Fruit fly (Drosophila melanogaster) whole organism, embryonic: ENCODE measurements around the gene Trf5.

ENCODE experiments used
- Atf-2 ChIP-seq: fragments of 200-800 bp; sonication (Bioruptor generic); optimal IDR thresholded peaks from 2 replicates; lab custom pipeline; 2016; ENCODE audit warnings: missing biosample characterization, missing genetic modification characterization
- B-H1 ChIP-seq: fragments of 200-800 bp; sonication (Bioruptor generic); IDR thresholded peaks from 3 replicates; pipeline ENCODE4 v1.3.6; 2022; ENCODE audit warnings: missing biosample characterization, missing genetic modification characterization
- Bgb ChIP-seq: fragments of 200-800 bp; sonication (Bioruptor generic); IDR thresholded peaks from 2 replicates; pipeline ENCODE4 v1.3.6; 2022; ENCODE audit warnings: missing biosample characterization, missing genetic modification characterization; ENCODE audit not compliant: partially characterized antibody
- CG12299 ChIP-seq: fragments of 200-800 bp; sonication (Bioruptor generic); optimal IDR thresholded peaks from 2 replicates; lab custom pipeline; 2018; ENCODE audit warnings: missing biosample characterization, mild to moderate bottlenecking, missing genetic modification characterization
- CG12744 ChIP-seq: fragments of 200-800 bp; sonication (Bioruptor generic); optimal IDR thresholded peaks from 2 replicates; lab custom pipeline; 2016; ENCODE audit warnings: missing biosample characterization, missing genetic modification characterization
- CG13894 ChIP-seq: fragments of 200-800 bp; sonication (Bioruptor generic); optimal IDR thresholded peaks from 3 replicates; lab custom pipeline; 2018; ENCODE audit warnings: missing biosample characterization, mild to moderate bottlenecking, missing genetic modification characterization, moderate library complexity
- CG14441 ChIP-seq: fragments of 200-800 bp; sonication (Bioruptor generic); IDR thresholded peaks from 2 replicates; pipeline ENCODE4 v1.3.6; 2022; ENCODE audit warnings: missing biosample characterization, missing genetic modification characterization
- CG1529 ChIP-seq: fragments of 200-800 bp; sonication (Bioruptor generic); optimal IDR thresholded peaks from 3 replicates; lab custom pipeline; 2018; ENCODE audit warnings: missing biosample characterization, missing genetic modification characterization
- CG1603 ChIP-seq: fragments of 200-800 bp; sonication (Bioruptor generic); optimal IDR thresholded peaks from 2 replicates; lab custom pipeline; 2019; ENCODE audit warnings: missing biosample characterization, mild to moderate bottlenecking, missing genetic modification characterization, moderate library complexity
- CG18262 ChIP-seq: fragments of 200-800 bp; optimal IDR thresholded peaks from 3 replicates; lab custom pipeline; 2019; ENCODE audit warnings: missing biosample characterization, mild to moderate bottlenecking, missing genetic modification characterization, moderate library complexity
- CG31365 ChIP-seq: fragments of 200-800 bp; sonication (Bioruptor generic); optimal IDR thresholded peaks from 2 replicates; lab custom pipeline; 2018; ENCODE audit warnings: missing biosample characterization, mild to moderate bottlenecking, missing genetic modification characterization
- CG33557 ChIP-seq: fragments of 200-800 bp; sonication (Bioruptor generic); optimal IDR thresholded peaks from 2 replicates; lab custom pipeline; 2019; ENCODE audit warnings: missing biosample characterization, mild to moderate bottlenecking, missing genetic modification characterization, moderate library complexity
- CG42726 ChIP-seq: fragments of 200-800 bp; sonication (Bioruptor generic); IDR thresholded peaks from 2 replicates; pipeline ENCODE4 v1.3.6; 2022; ENCODE audit warnings: missing biosample characterization, missing genetic modification characterization; ENCODE audit not compliant: partially characterized antibody
- CG4404 ChIP-seq: fragments of 200-800 bp; sonication (Bioruptor generic); IDR thresholded peaks from 2 replicates; pipeline ENCODE4 v1.3.6; 2022; ENCODE audit warnings: missing biosample characterization, missing genetic modification characterization
- CG4424 ChIP-seq: fragments of 200-800 bp; sonication (Bioruptor generic); optimal IDR thresholded peaks from 3 replicates; lab custom pipeline; 2016; ENCODE audit warnings: missing biosample characterization, missing genetic modification characterization
- CG4854 ChIP-seq: fragments of 200-800 bp; sonication (Bioruptor generic); optimal IDR thresholded peaks from 2 replicates; lab custom pipeline; 2016; ENCODE audit warnings: missing biosample characterization, missing genetic modification characterization, inconsistent platforms
- CG6175 ChIP-seq: fragments of 200-800 bp; sonication (Bioruptor generic); IDR thresholded peaks from 3 replicates; pipeline ENCODE4 v1.3.6; 2022; ENCODE audit warnings: missing biosample characterization, missing genetic modification characterization
- CG6272 ChIP-seq: fragments of 200-800 bp; sonication (Bioruptor generic); IDR thresholded peaks from 2 replicates; pipeline ENCODE4 v1.3.6; 2022; ENCODE audit warnings: missing biosample characterization, missing genetic modification characterization
- CG7839 ChIP-seq: fragments of 200-800 bp; sonication (Bioruptor generic); optimal IDR thresholded peaks from 3 replicates; lab custom pipeline; 2018; ENCODE audit warnings: missing biosample characterization, mild to moderate bottlenecking, missing genetic modification characterization, moderate library complexity
- CG7963 ChIP-seq: fragments of 200-800 bp; sonication (Bioruptor generic); IDR thresholded peaks from 3 replicates; pipeline ENCODE4 v1.3.6; 2022; ENCODE audit warnings: missing biosample characterization, missing genetic modification characterization; ENCODE audit not compliant: partially characterized antibody
- CG9797 ChIP-seq: fragments of 200-800 bp; sonication (Bioruptor generic); optimal IDR thresholded peaks from 3 replicates; lab custom pipeline; 2018; ENCODE audit warnings: missing biosample characterization, mild to moderate bottlenecking, missing genetic modification characterization
- D19A ChIP-seq: fragments of 200-800 bp; optimal IDR thresholded peaks from 3 replicates; lab custom pipeline; 2019; ENCODE audit warnings: missing biosample characterization, mild to moderate bottlenecking, missing genetic modification characterization, moderate library complexity
- Dad ChIP-seq: fragments of 200-800 bp; sonication (Bioruptor generic); optimal IDR thresholded peaks from 3 replicates; lab custom pipeline; 2016; ENCODE audit warnings: missing biosample characterization, missing genetic modification characterization
- Dbx ChIP-seq: fragments of 200-800 bp; sonication (Bioruptor generic); IDR thresholded peaks from 3 replicates; pipeline ENCODE4 v1.3.6; 2022; ENCODE audit warnings: missing biosample characterization, missing genetic modification characterization
- Dll ChIP-seq: fragments of 200-800 bp; sonication (Bioruptor generic); IDR thresholded peaks from 4 replicates; pipeline ENCODE4 v1.3.6; 2022; ENCODE audit warnings: missing biosample characterization, missing genetic modification characterization; ENCODE audit not compliant: partially characterized antibody
- Doc2 ChIP-seq: fragments of 200-800 bp; sonication (Bioruptor generic); IDR thresholded peaks from 2 replicates; pipeline ENCODE4 v1.3.6; 2022; ENCODE audit warnings: missing biosample characterization, missing genetic modification characterization
- Dp ChIP-seq: fragments of 200-800 bp; sonication (Bioruptor generic); optimal IDR thresholded peaks from 2 replicates; lab custom pipeline; 2018; ENCODE audit warnings: missing biosample characterization, mild to moderate bottlenecking, missing genetic modification characterization, moderate library complexity
- Ets65A ChIP-seq: fragments of 200-800 bp; sonication (Bioruptor generic); peaks from one replicate; lab custom pipeline; 2016; ENCODE audit warnings: missing biosample characterization, missing genetic modification characterization
- Ets97D ChIP-seq: fragments of 200-800 bp; sonication (Bioruptor generic); optimal IDR thresholded peaks from 3 replicates; lab custom pipeline; 2016; ENCODE audit warnings: missing biosample characterization, missing genetic modification characterization
- MESR4 ChIP-seq: fragments of 200-800 bp; sonication (Bioruptor generic); optimal IDR thresholded peaks from 2 replicates; lab custom pipeline; 2018; ENCODE audit warnings: missing biosample characterization, mild to moderate bottlenecking, missing genetic modification characterization, moderate library complexity
- NFAT ChIP-seq: fragments of 200-800 bp; sonication (Bioruptor generic); IDR thresholded peaks from 2 replicates; pipeline ENCODE4 v1.3.6; 2022; ENCODE audit warnings: missing biosample characterization, missing genetic modification characterization
- Rfx ChIP-seq: fragments of 200-800 bp; sonication (Bioruptor generic); IDR thresholded peaks from 2 replicates; pipeline ENCODE4 v1.3.6; 2022; ENCODE audit warnings: missing biosample characterization, missing genetic modification characterization
- bcd ChIP-seq: fragments of 200-800 bp; sonication (Bioruptor generic); optimal IDR thresholded peaks from 2 replicates; lab custom pipeline; 2017; ENCODE audit warnings: missing biosample characterization, mild to moderate bottlenecking, missing genetic modification characterization
- chinmo ChIP-seq: fragments of 200-800 bp; sonication (Bioruptor generic); IDR thresholded peaks from 4 replicates; pipeline ENCODE4 v1.3.6; 2022; ENCODE audit warnings: missing biosample characterization, missing genetic modification characterization; ENCODE audit not compliant: partially characterized antibody
- ci ChIP-seq: fragments of 200-800 bp; sonication (Bioruptor generic); IDR thresholded peaks from 3 replicates; pipeline ENCODE4 v1.3.6; 2022; ENCODE audit warnings: missing biosample characterization, missing genetic modification characterization
- crol ChIP-seq: fragments of 200-800 bp; sonication (Bioruptor generic); IDR thresholded peaks from 2 replicates; pipeline ENCODE4 v1.3.6; 2022; ENCODE audit warnings: missing biosample characterization, missing genetic modification characterization
- crp ChIP-seq, 2 experiments: fragments of 200-800 bp; sonication (Bioruptor generic); optimal IDR thresholded peaks; 2 replicates in 1 of 2; 3 replicates in 1 of 2; lab custom pipeline; 2017; ENCODE audit warnings: missing biosample characterization in 2 of 2, missing genetic modification characterization in 2 of 2, mild to moderate bottlenecking in 1 of 2, moderate library complexity in 1 of 2
- hbn ChIP-seq: fragments of 200-800 bp; sonication (Bioruptor generic); IDR thresholded peaks from 2 replicates; pipeline ENCODE4 v1.3.6; 2022; ENCODE audit warnings: missing biosample characterization, missing genetic modification characterization; ENCODE audit not compliant: partially characterized antibody
- kay ChIP-seq: fragments of 200-800 bp; sonication (Bioruptor generic); optimal IDR thresholded peaks from 2 replicates; lab custom pipeline; 2016; ENCODE audit warnings: missing biosample characterization, missing genetic modification characterization
- lbe ChIP-seq: fragments of 200-800 bp; sonication (Bioruptor generic); optimal IDR thresholded peaks from 2 replicates; lab custom pipeline; 2016; ENCODE audit warnings: missing biosample characterization, mild to moderate bottlenecking, missing genetic modification characterization
- mirr ChIP-seq: fragments of 200-800 bp; sonication (Bioruptor generic); optimal IDR thresholded peaks from 3 replicates; lab custom pipeline; 2018; ENCODE audit warnings: missing biosample characterization, mild to moderate bottlenecking, missing genetic modification characterization
- row ChIP-seq: fragments of 200-800 bp; sonication (Bioruptor generic); IDR thresholded peaks from 3 replicates; pipeline ENCODE4 v1.3.6; 2022; ENCODE audit warnings: missing biosample characterization, missing genetic modification characterization
- sd ChIP-seq: fragments of 200-800 bp; sonication (Bioruptor generic); optimal IDR thresholded peaks from 3 replicates; lab custom pipeline; 2018; ENCODE audit warnings: missing biosample characterization, mild to moderate bottlenecking, missing genetic modification characterization, moderate library complexity
- sens-2 ChIP-seq: fragments of 200-800 bp; sonication (Bioruptor generic); IDR thresholded peaks from 2 replicates; pipeline ENCODE4 v1.3.6; 2022; ENCODE audit warnings: missing biosample characterization, missing genetic modification characterization
- sr ChIP-seq: fragments of 200-800 bp; sonication (Bioruptor generic); IDR thresholded peaks from 3 replicates; pipeline ENCODE4 v1.3.6; 2022; ENCODE audit warnings: missing biosample characterization, missing genetic modification characterization
- ssp ChIP-seq: fragments of 200-800 bp; sonication (Bioruptor generic); IDR thresholded peaks from 2 replicates; pipeline ENCODE4 v1.3.6; 2022; ENCODE audit warnings: missing biosample characterization, missing genetic modification characterization
- trh ChIP-seq: fragments of 200-800 bp; sonication (Bioruptor generic); optimal IDR thresholded peaks from 2 replicates; lab custom pipeline; 2016; ENCODE audit warnings: missing biosample characterization, missing genetic modification characterization
- tup ChIP-seq: fragments of 200-800 bp; sonication (Bioruptor generic); optimal IDR thresholded peaks from 2 replicates; lab custom pipeline; 2016; ENCODE audit warnings: missing biosample characterization, mild to moderate bottlenecking, missing genetic modification characterization, moderate library complexity
- z ChIP-seq: fragments of 200-800 bp; sonication (Bioruptor generic); IDR thresholded peaks from 3 replicates; pipeline ENCODE4 v1.3.6; 2022; ENCODE audit warnings: missing biosample characterization, missing genetic modification characterization

Trf5 gene

DNA sequence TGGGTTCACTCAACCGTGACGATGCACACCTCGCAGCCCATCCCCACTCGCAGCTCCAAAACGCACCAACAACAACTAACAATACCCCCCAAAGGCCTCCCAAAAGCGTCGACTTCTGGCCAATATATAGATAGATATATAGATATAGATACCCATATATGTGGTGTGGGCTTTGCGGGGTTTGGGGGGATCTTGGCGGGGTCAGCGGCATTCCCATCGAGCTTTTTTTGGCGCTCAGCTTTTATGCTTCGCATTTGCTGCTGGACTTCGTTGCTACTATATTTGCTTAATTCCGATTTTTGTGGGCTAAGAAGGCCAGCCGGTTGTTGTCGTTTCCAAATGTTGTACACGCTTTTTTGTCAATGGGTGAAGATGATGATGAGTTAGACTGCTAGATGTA is 31.1 kb upstream of the Trf5 start (continued):
- peak; percentile 97 for TF ChIP-seq CG13894
- no peak for TF ChIP-seq hbn (GFP tag; lab: Robert Waterston, UW)
- no peak for TF ChIP-seq CG4424
- TF ChIP-seq Ets65A (GFP tag; lab: Kevin White, UChicago), result no peak
- TF ChIP-seq CG4404 (GFP tag; lab: Robert Waterston, UW), result no peak
- TF ChIP-seq crol (GFP tag; lab: Robert Waterston, UW), result peak; percentile 69
- no peak for TF ChIP-seq Ets97D
- TF ChIP-seq CG12299 (tag; lab: Kevin White, UChicago), result no peak
- 0 out of 3 replicates have a peak, but pooled peaks have one; percentile 10 for TF ChIP-seq CG7963 (GFP tag; lab: Robert Waterston, UW)
- no peak for TF ChIP-seq sens-2
- no peak for TF ChIP-seq tup (GFP tag; lab: Kevin White, UChicago)
- no peak for TF ChIP-seq Doc2
- TF ChIP-seq ci (GFP tag; lab: Robert Waterston, UW), result 0 out of 3 replicates have a peak, but pooled peaks have one; percentile 33
- no peak for TF ChIP-seq ssp (GFP tag; lab: Robert Waterston, UW)
- TF ChIP-seq CG33557 (GFP tag; lab: Kevin White, UChicago), result no peak
- no peak for TF ChIP-seq CG4854 (GFP tag; lab: Kevin White, UChicago)
- no peak for TF ChIP-seq CG42726 (GFP tag; lab: Robert Waterston, UW)
- TF ChIP-seq sd (tag; lab: Kevin White, UChicago), result peak; percentile 92
- TF ChIP-seq CG6175 (GFP tag; lab: Robert Waterston, UW), result 0 out of 3 replicates have a peak, but pooled peaks have one; percentile 32
- TF ChIP-seq B-H1 (GFP tag; lab: Robert Waterston, UW), result no peak
- no peak for TF ChIP-seq MESR4 (GFP tag; lab: Kevin White, UChicago)
- no peak for TF ChIP-seq CG18262 (tag; lab: Kevin White, UChicago)
- peak; percentile 78; the same call in 3 of the 4 replicates for TF ChIP-seq chinmo (GFP tag; lab: Robert Waterston, UW)
- no peak for TF ChIP-seq CG9797 (GFP tag; lab: Kevin White, UChicago)
- TF ChIP-seq kay, result no peak
- TF ChIP-seq Atf-2, result no peak
- no peak for TF ChIP-seq Dp (GFP tag; lab: Kevin White, UChicago)
- no peak for TF ChIP-seq lbe (GFP tag; lab: Kevin White, UChicago)
- TF ChIP-seq crp (GFP tag; optimal IDR thresholded peaks at IDR 0.05; lab: Kevin White, UChicago), result no peak
- 0 out of 3 replicates have a peak, but pooled peaks have one; percentile 7 for TF ChIP-seq row (GFP tag; lab: Robert Waterston, UW)
- no peak for TF ChIP-seq bcd (GFP tag; lab: Kevin White, UChicago)
- no peak for TF ChIP-seq CG14441 (GFP tag; lab: Robert Waterston, UW)
- no peak for TF ChIP-seq CG31365 (tag; lab: Kevin White, UChicago)
- TF ChIP-seq Dll (GFP tag; lab: Robert Waterston, UW), result no peak
- TF ChIP-seq CG1529 (GFP tag; lab: Kevin White, UChicago), result no peak
- peak; percentile 38 for TF ChIP-seq mirr (GFP tag; lab: Kevin White, UChicago)
- TF ChIP-seq CG6272 (GFP tag; lab: Robert Waterston, UW), result no peak
- TF ChIP-seq Dbx, result 0 out of 3 replicates have a peak, but pooled peaks have one; percentile 6
- TF ChIP-seq sr (GFP tag; lab: Robert Waterston, UW), result 0 out of 3 replicates have a peak, but pooled peaks have one; percentile 3
- TF ChIP-seq CG7839 (tag; lab: Kevin White, UChicago), result no peak
- no peak for TF ChIP-seq CG1603 (tag; lab: Kevin White, UChicago)
- no peak for TF ChIP-seq D19A
- TF ChIP-seq Bgb (GFP tag; lab: Robert Waterston, UW), result no peak
- TF ChIP-seq Dad (GFP tag; lab: Kevin White, UChicago), result no peak
- 0 out of 2 replicates have a peak, but pooled peaks have one; percentile 4 for TF ChIP-seq NFAT
- no peak for TF ChIP-seq trh
- no peak for TF ChIP-seq CG12744 (GFP tag; lab: Kevin White, UChicago)
- peak; percentile 47; the same call in 1 of the 2 replicates for TF ChIP-seq Rfx (GFP tag; lab: Robert Waterston, UW)
- TF ChIP-seq z (GFP tag; lab: Robert Waterston, UW), result peak; percentile 41; the same call in 1 of the 3 replicates
